Worm (Caenorhabditis elegans) whole organism, late embryonic: ENCODE data around the gene F45E1.5.

Experiments used
- C08G9.2 ChIP-seq: sonication (generic microtip); optimal IDR thresholded peaks from 2 replicates; lab custom pipeline; 2016; ENCODE audit warnings: mild to moderate bottlenecking, missing genetic modification characterization, moderate library complexity, missing compliant biosample characterization
- C38D4.7 ChIP-seq: fragments of 200-800 bp; sonication (Bioruptor generic); optimal IDR thresholded peaks from 2 replicates; lab custom pipeline; 2018; ENCODE audit warnings: mild to moderate bottlenecking, missing genetic modification characterization, moderate library complexity, missing compliant biosample characterization
- F13H6.1 ChIP-seq: sonication (generic microtip); optimal IDR thresholded peaks from 2 replicates; lab custom pipeline; 2016; ENCODE audit warnings: missing genetic modification characterization, missing compliant biosample characterization
- K09A11.1 ChIP-seq: sonication (generic microtip); optimal IDR thresholded peaks from 2 replicates; lab custom pipeline; 2017; ENCODE audit warnings: antibody characterized with exemption, mild to moderate bottlenecking, missing genetic modification characterization, missing compliant biosample characterization; ENCODE audit not compliant: insufficient read depth
- Y22D7AL.16 ChIP-seq: sonication (generic microtip); optimal IDR thresholded peaks from 2 replicates; lab custom pipeline; 2016; ENCODE audit warnings: missing genetic modification characterization, missing compliant biosample characterization
- ahr-1 ChIP-seq: sonication (generic microtip); optimal IDR thresholded peaks from 2 replicates; lab custom pipeline; 2016; ENCODE audit warnings: missing genetic modification characterization, missing compliant biosample characterization
- ceh-18 ChIP-seq: sonication (generic microtip); optimal IDR thresholded peaks from 2 replicates; lab custom pipeline; 2016; ENCODE audit warnings: missing genetic modification characterization, missing compliant biosample characterization
- ceh-24 ChIP-seq: sonication (generic microtip); optimal IDR thresholded peaks from 2 replicates; lab custom pipeline; 2016; ENCODE audit warnings: mild to moderate bottlenecking, missing genetic modification characterization, missing compliant biosample characterization
- ceh-31 ChIP-seq: sonication (generic microtip); optimal IDR thresholded peaks from 2 replicates; lab custom pipeline; 2016; ENCODE audit warnings: missing genetic modification characterization, missing compliant biosample characterization
- ceh-34 ChIP-seq: sonication (generic microtip); optimal IDR thresholded peaks from 2 replicates; lab custom pipeline; 2016; ENCODE audit warnings: mild to moderate bottlenecking, missing genetic modification characterization, missing compliant biosample characterization
- ceh-48 ChIP-seq: sonication (generic microtip); optimal IDR thresholded peaks from 2 replicates; lab custom pipeline; 2016; ENCODE audit warnings: missing genetic modification characterization, inconsistent platforms, missing compliant biosample characterization
- ceh-6 ChIP-seq: fragments of 200-800 bp; sonication (Bioruptor generic); optimal IDR thresholded peaks from 2 replicates; lab custom pipeline; 2018; ENCODE audit warnings: mild to moderate bottlenecking, missing genetic modification characterization, missing compliant biosample characterization
- ceh-9 ChIP-seq: sonication (generic microtip); optimal IDR thresholded peaks from 2 replicates; lab custom pipeline; 2016; ENCODE audit warnings: mild to moderate bottlenecking, missing genetic modification characterization, inconsistent platforms, missing compliant biosample characterization
- che-1 ChIP-seq: sonication (generic microtip); optimal IDR thresholded peaks from 2 replicates; lab custom pipeline; 2016; ENCODE audit warnings: mild to moderate bottlenecking, missing genetic modification characterization, missing compliant biosample characterization
- ets-4 ChIP-seq: sonication (generic microtip); optimal IDR thresholded peaks from 2 replicates; lab custom pipeline; 2016; ENCODE audit warnings: missing genetic modification characterization, missing compliant biosample characterization
- fax-1 ChIP-seq: sonication (generic microtip); optimal IDR thresholded peaks from 2 replicates; lab custom pipeline; 2016; ENCODE audit warnings: missing genotype, missing genetic modification characterization, missing compliant biosample characterization
- fkh-10 ChIP-seq: fragments of 150-350 bp; optimal IDR thresholded peaks from 2 replicates; lab custom pipeline; 2014; ENCODE audit warnings: missing biosample characterization, missing genetic modification reagents, missing genetic modification characterization
- fkh-6 ChIP-seq: sonication (generic microtip); optimal IDR thresholded peaks from 2 replicates; lab custom pipeline; 2016; ENCODE audit warnings: missing genetic modification characterization, missing compliant biosample characterization
- gmeb-2 ChIP-seq: sonication (generic microtip); optimal IDR thresholded peaks from 2 replicates; lab custom pipeline; 2016; ENCODE audit warnings: missing genetic modification characterization, inconsistent platforms, missing compliant biosample characterization
- hlh-15 ChIP-seq: sonication (generic microtip); optimal IDR thresholded peaks from 2 replicates; lab custom pipeline; 2016; ENCODE audit warnings: missing genetic modification characterization, missing compliant biosample characterization
- hlh-30 ChIP-seq: sonication (generic microtip); optimal IDR thresholded peaks from 2 replicates; lab custom pipeline; 2017; ENCODE audit warnings: antibody characterized with exemption, missing genetic modification characterization, missing compliant biosample characterization; ENCODE audit not compliant: insufficient read depth
- hlh-8 ChIP-seq: sonication (generic microtip); optimal IDR thresholded peaks from 2 replicates; lab custom pipeline; 2016; ENCODE audit warnings: missing genotype, missing genetic modification characterization, missing compliant biosample characterization
- lim-6 ChIP-seq: sonication (generic microtip); optimal IDR thresholded peaks from 2 replicates; lab custom pipeline; 2016; ENCODE audit warnings: missing genetic modification characterization, missing compliant biosample characterization
- lin-11 ChIP-seq: fragments of 200-800 bp; sonication (Bioruptor generic); optimal IDR thresholded peaks from 2 replicates; lab custom pipeline; 2018; ENCODE audit warnings: mild to moderate bottlenecking, missing genetic modification characterization, missing compliant biosample characterization
- mec-3 ChIP-seq: sonication (generic microtip); optimal IDR thresholded peaks from 2 replicates; lab custom pipeline; 2016; ENCODE audit warnings: borderline replicate concordance, missing genetic modification characterization, missing compliant biosample characterization
- nhr-11 ChIP-seq: fragments of 150-350 bp; optimal IDR thresholded peaks from 2 replicates; lab custom pipeline; 2014; ENCODE audit warnings: missing biosample characterization, missing genetic modification characterization
- nhr-232 ChIP-seq: sonication (generic microtip); optimal IDR thresholded peaks from 2 replicates; lab custom pipeline; 2016; ENCODE audit warnings: missing genetic modification characterization, missing compliant biosample characterization
- npax-4 ChIP-seq: sonication (generic microtip); optimal IDR thresholded peaks from 2 replicates; lab custom pipeline; 2016; ENCODE audit warnings: missing genetic modification characterization, missing compliant biosample characterization
- pax-1 ChIP-seq: fragments of 150-350 bp; optimal IDR thresholded peaks from 2 replicates; lab custom pipeline; 2014; ENCODE audit warnings: missing biosample characterization, missing genetic modification characterization
- pha-2 ChIP-seq: sonication (generic microtip); optimal IDR thresholded peaks from 2 replicates; lab custom pipeline; 2017; ENCODE audit warnings: mild to moderate bottlenecking, missing genetic modification characterization, missing compliant biosample characterization
- pha-4 ChIP-seq: fragments of 150-350 bp; optimal IDR thresholded peaks from 2 replicates; lab custom pipeline; 2018; ENCODE audit warnings: missing biosample characterization, missing genetic modification reagents, missing genetic modification characterization
- pros-1 ChIP-seq: fragments of 150-350 bp; optimal IDR thresholded peaks from 2 replicates; lab custom pipeline; 2014; ENCODE audit warnings: missing biosample characterization, missing genetic modification reagents, missing genetic modification characterization
- ref-2 ChIP-seq: sonication (generic microtip); optimal IDR thresholded peaks from 2 replicates; lab custom pipeline; 2016; ENCODE audit warnings: missing genetic modification characterization, missing compliant biosample characterization
- rnt-1 ChIP-seq: sonication (generic microtip); optimal IDR thresholded peaks from 2 replicates; lab custom pipeline; 2016; ENCODE audit warnings: missing genetic modification characterization, missing compliant biosample characterization
- sox-2 ChIP-seq: fragments of 200-800 bp; sonication (Bioruptor generic); IDR thresholded peaks from 2 replicates; pipeline ENCODE4 v1.3.6; 2022; ENCODE audit warnings: missing genetic modification reagents, missing genetic modification characterization, missing compliant biosample characterization
- tbx-2 ChIP-seq: sonication (generic microtip); optimal IDR thresholded peaks from 2 replicates; lab custom pipeline; 2016; ENCODE audit warnings: missing genetic modification characterization, missing compliant biosample characterization
- tbx-7 ChIP-seq: sonication (generic microtip); optimal IDR thresholded peaks from 2 replicates; lab custom pipeline; 2016; ENCODE audit warnings: missing genotype, missing genetic modification characterization, missing compliant biosample characterization
- ttx-3 ChIP-seq: sonication (generic microtip); optimal IDR thresholded peaks from 2 replicates; lab custom pipeline; 2016; ENCODE audit warnings: missing genetic modification reagents, missing genetic modification characterization, missing compliant biosample characterization
- unc-3 ChIP-seq, 2 experiments: fragments of 200-800 bp in 1 of 2; sonication (Bioruptor generic) in 1 of 2; sonication (generic microtip) in 1 of 2; conservative IDR thresholded peaks in 1 of 2; optimal IDR thresholded peaks in 1 of 2; 2 replicates each; pipeline versions ENCODE4 v1.3.6 to Lab custom; 2016 to 2022; ENCODE audit warnings: missing compliant biosample characterization in 2 of 2, missing genetic modification characterization in 2 of 2, missing genetic modification reagents in 1 of 2
- unc-42 ChIP-seq: sonication (generic microtip); optimal IDR thresholded peaks from 2 replicates; lab custom pipeline; 2016; ENCODE audit warnings: missing genotype, missing genetic modification characterization, missing compliant biosample characterization
- unc-55 ChIP-seq: sonication (generic microtip); optimal IDR thresholded peaks from 2 replicates; lab custom pipeline; 2017; ENCODE audit warnings: missing biosample characterization, missing genetic modification reagents, missing genetic modification characterization
- zip-5 ChIP-seq: sonication (generic microtip); optimal IDR thresholded peaks from 2 replicates; lab custom pipeline; 2016; ENCODE audit warnings: missing genetic modification characterization, missing compliant biosample characterization
- ztf-16 ChIP-seq: sonication (generic microtip); optimal IDR thresholded peaks from 2 replicates; lab custom pipeline; 2017; ENCODE audit warnings: missing genetic modification characterization, missing compliant biosample characterization

F45E1.5 gene

DNA sequence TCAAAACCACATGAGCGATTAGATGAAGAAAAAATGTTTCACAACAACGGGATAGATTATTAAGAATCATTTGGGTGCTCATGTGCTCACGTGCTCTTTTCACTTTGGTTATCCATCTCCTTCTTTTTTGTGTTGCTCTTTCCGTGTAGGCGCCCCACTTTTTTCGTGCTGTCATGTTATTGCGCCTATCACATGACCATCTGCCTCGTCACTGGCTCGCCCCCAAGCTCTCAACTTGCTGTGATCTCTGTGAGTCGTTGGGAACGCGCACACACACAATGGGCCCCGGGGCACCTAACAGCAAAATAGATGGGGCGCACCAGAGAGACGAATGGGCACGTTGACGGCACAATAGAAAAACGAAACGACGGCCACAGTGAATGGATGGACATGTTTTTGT is 45.1 kb downstream of the F45E1.5 start:
- peak; percentile 35 for TF ChIP-seq unc-42 (tag; lab: Kevin White, UChicago)
- peak; percentile 5 for TF ChIP-seq C08G9.2 (tag; lab: Kevin White, UChicago)
- TF ChIP-seq ceh-31: peak; percentile 44
- TF ChIP-seq ref-2 (tag; lab: Kevin White, UChicago): peak; percentile 4
- TF ChIP-seq npax-4: no peak
- no peak for TF ChIP-seq lin-11
- peak; percentile 78 for TF ChIP-seq ceh-18 (tag; lab: Kevin White, UChicago)
- TF ChIP-seq hlh-30 (tag; lab: Kevin White, UChicago): peak; percentile 81

- TF ChIP-seq lim-6 (tag; lab: Kevin White, UChicago): no peak
- TF ChIP-seq fax-1 (tag; lab: Kevin White, UChicago): no peak
- TF ChIP-seq ceh-18 (tag; lab: Kevin White, UChicago): no peak
- no peak for TF ChIP-seq mec-3 (tag; lab: Kevin White, UChicago)
- no peak for TF ChIP-seq gmeb-2 (tag; lab: Kevin White, UChicago)
- no peak for TF ChIP-seq fkh-6 (tag; lab: Kevin White, UChicago)
- no peak for TF ChIP-seq ceh-9 (tag; lab: Kevin White, UChicago)
- no peak for TF ChIP-seq unc-3 (GFP tag; conservative IDR thresholded peaks at IDR 0.05; lab: Robert Waterston, UW)
- no peak for TF ChIP-seq unc-3 (tag; optimal IDR thresholded peaks at IDR 0.05; lab: Kevin White, UChicago)
- no peak for TF ChIP-seq unc-42 (tag; lab: Kevin White, UChicago)
- TF ChIP-seq che-1: no peak
- no peak for TF ChIP-seq C08G9.2 (tag; lab: Kevin White, UChicago)
- no peak for TF ChIP-seq nhr-232 (tag; lab: Kevin White, UChicago)
- TF ChIP-seq ttx-3: no peak
- TF ChIP-seq zip-5 (tag; lab: Kevin White, UChicago): no peak
These were observed 46.2 kb downstream of the F45E1.5 start for ce11 chrX:8022728-8023127.

DNA sequence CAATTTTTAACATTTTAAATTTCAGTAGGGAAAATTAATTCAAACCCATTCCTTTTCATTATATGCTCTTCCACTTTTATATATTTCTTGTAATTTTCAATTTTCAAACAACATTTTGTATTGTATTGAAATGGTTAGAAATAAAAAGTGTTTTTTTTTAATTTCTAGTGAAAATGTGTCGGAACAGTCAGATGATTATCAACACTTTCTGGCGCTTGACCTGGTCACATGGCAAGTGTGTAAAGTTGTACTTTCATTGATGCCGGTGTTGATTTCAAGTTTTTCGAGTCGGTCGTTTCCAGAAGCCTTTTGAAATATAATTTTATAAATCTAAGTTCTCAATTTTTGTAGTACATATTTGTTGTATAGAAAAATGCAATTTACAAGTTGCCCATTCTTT is 50.2 kb downstream of the F45E1.5 start:
- no peak for TF ChIP-seq fax-1 (tag; lab: Kevin White, UChicago)
- TF ChIP-seq fkh-6 (tag; lab: Kevin White, UChicago): no peak
- TF ChIP-seq pha-2 (tag; lab: Kevin White, UChicago): no peak
- TF ChIP-seq ceh-9 (tag; lab: Kevin White, UChicago): no peak
- TF ChIP-seq fkh-10 (GFP tag; lab: Kevin White, UChicago): no peak
- TF ChIP-seq, all 69 proteins: peak for 0

ce11 chrX:8027509-8027908 is 51.0 kb downstream of the F45E1.5 start:
- TF ChIP-seq nhr-11 (tag; lab: Kevin White, UChicago): no peak
- TF ChIP-seq, all 69 proteins: peak for 0

DNA sequence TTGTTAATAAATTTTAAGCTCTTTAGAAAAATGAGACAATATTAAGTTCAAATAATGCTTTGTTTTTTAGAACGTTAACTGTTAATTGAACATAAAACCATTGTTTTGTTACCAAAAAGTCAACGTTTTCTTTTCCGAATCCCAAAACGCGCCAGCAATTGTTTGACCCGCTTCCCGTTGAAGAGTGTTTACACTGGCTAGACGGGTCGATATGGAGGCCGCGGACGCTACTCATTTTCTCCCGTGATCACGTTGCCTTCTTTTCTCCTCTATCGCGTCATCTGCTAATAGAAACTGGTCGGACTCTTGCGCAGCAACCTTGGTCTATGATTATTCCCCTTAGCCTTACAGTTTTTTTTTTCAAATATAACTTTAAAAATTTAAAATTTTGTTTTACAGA is 52.6 kb downstream of the F45E1.5 start, which contains the start of gene C34D10.1:
Gene C34D10.1 (plus strand): TSS at position 400 of the 400 bp plus-strand sequence.
- no peak for TF ChIP-seq fax-1 (tag; lab: Kevin White, UChicago)
- no peak for TF ChIP-seq hlh-8 (tag; lab: Kevin White, UChicago)
- no peak for TF ChIP-seq rnt-1 (tag; lab: Kevin White, UChicago)
- no peak for TF ChIP-seq pros-1 (tag; lab: Kevin White, UChicago)
- TF ChIP-seq C38D4.7 (GFP tag; lab: Kevin White, UChicago): no peak
- no peak for TF ChIP-seq ceh-24 (tag; lab: Kevin White, UChicago)
- TF ChIP-seq pha-2 (tag; lab: Kevin White, UChicago): no peak
- peak; percentile 26 for TF ChIP-seq F13H6.1 (tag; lab: Kevin White, UChicago)
- peak; percentile 31 for TF ChIP-seq ceh-34 (tag; lab: Kevin White, UChicago)
- TF ChIP-seq hlh-15 (tag; lab: Kevin White, UChicago): no peak
- TF ChIP-seq ceh-48 (tag; lab: Kevin White, UChicago): peak; percentile 35
- no peak for TF ChIP-seq ets-4
- no peak for TF ChIP-seq ceh-6 (GFP tag; lab: Kevin White, UChicago)
- TF ChIP-seq ahr-1 (tag; lab: Kevin White, UChicago): no peak
- TF ChIP-seq tbx-7 (tag; lab: Kevin White, UChicago): no peak
- TF ChIP-seq ceh-31: peak; percentile 46
- TF ChIP-seq ztf-16 (tag; lab: Kevin White, UChicago): no peak
- no peak for TF ChIP-seq unc-55 (GFP tag; lab: Kevin White, UChicago)
- TF ChIP-seq sox-2 (GFP tag; lab: Robert Waterston, UW): no peak
- TF ChIP-seq hlh-30 (tag; lab: Kevin White, UChicago): peak; percentile 63
- TF ChIP-seq unc-3 (GFP tag; conservative IDR thresholded peaks at IDR 0.05; lab: Robert Waterston, UW): no peak
- no peak for TF ChIP-seq unc-3 (tag; optimal IDR thresholded peaks at IDR 0.05; lab: Kevin White, UChicago)
- peak; percentile 16 for TF ChIP-seq tbx-2
- no peak for TF ChIP-seq fkh-10 (GFP tag; lab: Kevin White, UChicago)
- TF ChIP-seq K09A11.1 (tag; lab: Kevin White, UChicago): no peak
- no peak for TF ChIP-seq pax-1 (tag; lab: Kevin White, UChicago)
- TF ChIP-seq pha-4 (tag; lab: Kevin White, UChicago): no peak
- no peak for TF ChIP-seq unc-42 (tag; lab: Kevin White, UChicago)
- TF ChIP-seq ceh-9 (tag; lab: Kevin White, UChicago): no peak
- no peak for TF ChIP-seq Y22D7AL.16 (tag; lab: Kevin White, UChicago)
